Worm (Caenorhabditis elegans): ENCODE data around the gene mpc-1.

- TF ChIP-seq T22C8.4 (GFP tag; IDR thresholded peaks at IDR 0.05) (no peak), ztf-29 (GFP tag; IDR thresholded peaks at IDR 0.05) (no peak), ref-1 (GFP tag; conservative IDR thresholded peaks at IDR 0.05) (no peak), ztf-23 (GFP tag; IDR thresholded peaks at IDR 0.05) (no peak), flt-1 (GFP tag; IDR thresholded peaks at IDR 0.05) (no peak), klf-2 (GFP tag; conservative IDR thresholded peaks at IDR 0.05) (no peak), tab-1 (GFP tag; IDR thresholded peaks at IDR 0.05) (no peak), cog-1 (tag; optimal IDR thresholded peaks at IDR 0.05) (no peak), med-1 (GFP tag; optimal IDR thresholded peaks at IDR 0.05; ENCODE audit: insufficient read depth) (no peak)
Observed at ce11 chrIII:4374854-4375253, 38.4 kb upstream of the mpc-1 start, which contains the start of gene pals-26.
